Fruit fly (Drosophila melanogaster): Measurements from ENCODE around the gene Yp3.

Gene Yp3

dm6 chrX:13753775-13754174 lies 5.6 kb upstream of the Yp3 start:
- peak; percentile 84 for TF ChIP-seq kay (GFP tag; ENCODE audit: borderline replicate concordance)
- no peak for TF ChIP-seq ovo (GFP tag; optimal IDR thresholded peaks at IDR 0.05)
- no peak for TF ChIP-seq cnc (optimal IDR thresholded peaks at IDR 0.05)
- no peak for TF ChIP-seq Hr96 (GFP tag; optimal IDR thresholded peaks at IDR 0.05)
- no peak for TF ChIP-seq CG33017 (tag; optimal IDR thresholded peaks at IDR 0.05)

DNA sequence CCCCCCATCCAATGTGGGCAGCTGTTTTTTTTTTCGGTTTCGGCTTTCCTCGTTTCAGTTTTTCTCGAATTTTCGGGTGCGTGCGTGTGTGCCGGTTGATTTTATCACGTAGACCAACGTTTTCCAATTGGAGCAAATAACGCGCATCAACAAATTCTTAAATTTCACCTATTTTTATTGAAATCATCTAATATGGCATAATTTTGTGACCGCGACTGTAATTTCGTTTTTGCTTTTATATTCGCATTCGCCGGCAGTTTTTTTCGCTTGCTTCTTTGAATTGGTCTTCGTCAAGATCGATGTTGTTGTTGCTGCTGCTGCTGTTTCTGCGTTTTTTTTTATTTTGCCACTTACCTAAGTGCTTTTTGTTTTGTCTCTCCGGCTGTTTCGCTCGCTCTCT lies 4.9 kb upstream of the Yp3 start:
- TF ChIP-seq Crg-1 (GFP tag; optimal IDR thresholded peaks at IDR 0.05) (no peak), CG1620 (GFP tag; optimal IDR thresholded peaks at IDR 0.05) (peak; percentile 7), tj (GFP tag; optimal IDR thresholded peaks at IDR 0.05) (peak; percentile 91)

DNA sequence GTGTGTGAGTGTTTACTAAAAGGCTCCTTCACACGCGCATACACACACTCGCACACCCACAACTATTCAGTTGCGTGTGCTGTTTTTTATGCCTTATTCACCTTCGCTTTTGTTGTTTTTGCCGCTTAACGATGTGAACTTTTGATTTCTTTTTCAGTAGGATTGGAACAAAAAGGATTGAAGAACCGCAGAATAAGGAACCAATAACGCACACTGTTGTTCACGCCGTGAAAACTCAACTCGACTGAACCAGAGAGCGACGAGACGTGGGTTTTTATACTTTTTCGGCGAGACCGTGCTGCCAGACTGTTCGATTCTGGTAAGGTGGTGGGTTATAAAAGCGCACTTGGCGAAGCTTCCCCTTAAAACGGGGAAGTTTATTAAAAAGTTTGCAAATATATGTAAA lies 4.2 kb upstream of the Yp3 start, which contains the start of gene Pdcd4:
Pdcd4 (minus strand) TSS at position 255 of the 406 bp plus-strand sequence.
- TF ChIP-seq CG7101 (tag; optimal IDR thresholded peaks at IDR 0.05) (peak; percentile 15), CG1620 (GFP tag; optimal IDR thresholded peaks at IDR 0.05) (peak; percentile 38), toe (GFP tag; optimal IDR thresholded peaks at IDR 0.05) (no peak), cic (GFP tag; optimal IDR thresholded peaks at IDR 0.05) (no peak), bab1 (GFP tag; optimal IDR thresholded peaks at IDR 0.05) (peak; percentile 69), CG11617 (GFP tag; optimal IDR thresholded peaks at IDR 0.05) (peak; percentile 38), Mnt (GFP tag; optimal IDR thresholded peaks at IDR 0.05) (peak; percentile 70), CG7045 (GFP tag; optimal IDR thresholded peaks at IDR 0.05) (no peak), pad (GFP tag; optimal IDR thresholded peaks at IDR 0.05) (peak; percentile 100)

dm6 chrX:13756776-13757312 lies 2.5 kb upstream of the Yp3 start, which contains the start of the genes CG32625 and Rtc1:
Gene CG32625 (minus strand): TSS chrX:13756826.
Gene Rtc1 (plus strand): TSS chrX:13757179.
- TF ChIP-seq Mnt (GFP tag; optimal IDR thresholded peaks at IDR 0.05): peak; percentile 99
- peak; percentile 58 for TF ChIP-seq CG11617 (GFP tag; optimal IDR thresholded peaks at IDR 0.05)
- no peak for TF ChIP-seq Hr96 (GFP tag; optimal IDR thresholded peaks at IDR 0.05)
- TF ChIP-seq CG7101 (tag; optimal IDR thresholded peaks at IDR 0.05): peak; percentile 73
- no peak for TF ChIP-seq CG33017 (tag; optimal IDR thresholded peaks at IDR 0.05)
- peak; percentile 49 for TF ChIP-seq bab1 (GFP tag; optimal IDR thresholded peaks at IDR 0.05)
- TF ChIP-seq ovo (GFP tag; optimal IDR thresholded peaks at IDR 0.05): peak; percentile 25
- peak; percentile 95 for TF ChIP-seq CG14711 (tag; optimal IDR thresholded peaks at IDR 0.05)
- peak; percentile 36 for TF ChIP-seq tj (GFP tag; optimal IDR thresholded peaks at IDR 0.05)
- no peak for TF ChIP-seq cic (GFP tag; optimal IDR thresholded peaks at IDR 0.05)
- TF ChIP-seq Clk (GFP tag; optimal IDR thresholded peaks at IDR 0.05): no peak
- TF ChIP-seq Crg-1 (GFP tag; optimal IDR thresholded peaks at IDR 0.05): no peak
- no peak for TF ChIP-seq kay (GFP tag; ENCODE audit: borderline replicate concordance)
- no peak for TF ChIP-seq toe (GFP tag; optimal IDR thresholded peaks at IDR 0.05)
- no peak for TF ChIP-seq cnc (optimal IDR thresholded peaks at IDR 0.05)
- no peak for TF ChIP-seq CG12768 (GFP tag; optimal IDR thresholded peaks at IDR 0.05)
- peak; percentile 9 for TF ChIP-seq CG1620 (GFP tag; optimal IDR thresholded peaks at IDR 0.05)
- TF ChIP-seq CG5204 (GFP tag; optimal IDR thresholded peaks at IDR 0.05): no peak
- no peak for TF ChIP-seq CG7045 (GFP tag; optimal IDR thresholded peaks at IDR 0.05)
- peak; percentile 67 for TF ChIP-seq pad (GFP tag; optimal IDR thresholded peaks at IDR 0.05)

- TF ChIP-seq ovo (GFP tag; optimal IDR thresholded peaks at IDR 0.05): peak; percentile 44
- TF ChIP-seq Hr96 (GFP tag; optimal IDR thresholded peaks at IDR 0.05): no peak
Measured at dm6 chrX:13761762-13762371, 2.5 kb downstream of the Yp3 start.

- TF ChIP-seq CG7101 (tag; optimal IDR thresholded peaks at IDR 0.05) (peak; percentile 91), CG12768 (GFP tag; optimal IDR thresholded peaks at IDR 0.05) (peak; percentile 82), CG1620 (GFP tag; optimal IDR thresholded peaks at IDR 0.05) (peak; percentile 83), toe (GFP tag; optimal IDR thresholded peaks at IDR 0.05) (peak; percentile 73), Clk (GFP tag; optimal IDR thresholded peaks at IDR 0.05) (peak; percentile 35), pad (GFP tag; optimal IDR thresholded peaks at IDR 0.05) (peak; percentile 87), bab1 (GFP tag; optimal IDR thresholded peaks at IDR 0.05) (peak; percentile 75), CG14711 (tag; optimal IDR thresholded peaks at IDR 0.05) (peak; percentile 78), cic (GFP tag; optimal IDR thresholded peaks at IDR 0.05) (peak; percentile 56), tj (GFP tag; optimal IDR thresholded peaks at IDR 0.05) (peak; percentile 80), Mnt (GFP tag; optimal IDR thresholded peaks at IDR 0.05) (peak; percentile 69), cnc (optimal IDR thresholded peaks at IDR 0.05) (no peak), CG11617 (GFP tag; optimal IDR thresholded peaks at IDR 0.05) (peak; percentile 87), kay (GFP tag; ENCODE audit: borderline replicate concordance) (no peak), Hr96 (GFP tag; optimal IDR thresholded peaks at IDR 0.05) (peak; percentile 78), CG7045 (GFP tag; optimal IDR thresholded peaks at IDR 0.05) (peak; percentile 83), Crg-1 (GFP tag; optimal IDR thresholded peaks at IDR 0.05) (peak; percentile 87), ovo (GFP tag; optimal IDR thresholded peaks at IDR 0.05) (peak; percentile 72), CG33017 (tag; optimal IDR thresholded peaks at IDR 0.05) (peak; percentile 63), CG5204 (GFP tag; optimal IDR thresholded peaks at IDR 0.05) (peak; percentile 82)
Measured at dm6 chrX:13762372-13762883, 3.1 kb downstream of the Yp3 start, which contains the start of gene rdgB. Gene rdgB (plus strand): TSS chrX:13762752.
